Worm (Caenorhabditis elegans): Measurements from ENCODE around the gene C49C3.6.
A peak's percentile ranks its signal among the peaks of the same experiment; 100 is the strongest.
"Not testable (repeated sequence)": the region's sequence is repeated elsewhere in the genome, so short reads cannot be mapped to it uniquely, and the experiment has no call there.

The C49C3.6 gene

ce11 chrIV:17293679-17294078 lies 37.6 kb upstream of the C49C3.6 start:
- peak; percentile 18 for TF ChIP-seq unc-55 (GFP tag; optimal IDR thresholded peaks at IDR 0.05)
- no peak for TF ChIP-seq K02D7.2 (tag; optimal IDR thresholded peaks at IDR 0.05)

ce11 chrIV:17294489-17294888 lies 36.8 kb upstream of the C49C3.6 start, which contains the start of gene T28F3.5:
TSS of gene T28F3.5 (plus strand) at chrIV:17294789.
- no peak for TF ChIP-seq fax-1 (tag; optimal IDR thresholded peaks at IDR 0.05)
- TF ChIP-seq sdc-2 (tag; optimal IDR thresholded peaks at IDR 0.05), result no peak
- TF ChIP-seq ceh-22 (tag; optimal IDR thresholded peaks at IDR 0.05), result no peak
- no peak for TF ChIP-seq unc-86 (tag; optimal IDR thresholded peaks at IDR 0.05)
- TF ChIP-seq unc-55 (GFP tag; optimal IDR thresholded peaks at IDR 0.05), result no peak
- TF ChIP-seq sox-2 (GFP tag; IDR thresholded peaks at IDR 0.05), result no peak
- no peak for TF ChIP-seq C08G9.2 (tag; optimal IDR thresholded peaks at IDR 0.05)
- TF ChIP-seq ztf-16 (tag; optimal IDR thresholded peaks at IDR 0.05), result no peak
- TF ChIP-seq ttx-3 (tag; optimal IDR thresholded peaks at IDR 0.05), result no peak
- TF ChIP-seq unc-42 (tag; optimal IDR thresholded peaks at IDR 0.05), result no peak
- no peak for TF ChIP-seq ref-2 (tag; optimal IDR thresholded peaks at IDR 0.05)
- TF ChIP-seq fkh-6 (tag; optimal IDR thresholded peaks at IDR 0.05), result no peak
- TF ChIP-seq ceh-45 (GFP tag; IDR thresholded peaks at IDR 0.05), result no peak

- TF ChIP-seq nhr-11 (tag; optimal IDR thresholded peaks at IDR 0.05) (no peak), sox-2 (GFP tag; IDR thresholded peaks at IDR 0.05) (no peak), tbx-2 (tag; optimal IDR thresholded peaks at IDR 0.05) (no peak), fkh-10 (GFP tag; optimal IDR thresholded peaks at IDR 0.05) (no peak), sox-4 (tag; optimal IDR thresholded peaks at IDR 0.05) (no peak), hlh-15 (tag; optimal IDR thresholded peaks at IDR 0.05) (no peak), C38D4.7 (GFP tag; optimal IDR thresholded peaks at IDR 0.05) (no peak), ceh-22 (tag; optimal IDR thresholded peaks at IDR 0.05) (no peak), ceh-2 (tag; optimal IDR thresholded peaks at IDR 0.05) (no peak), pha-2 (tag; optimal IDR thresholded peaks at IDR 0.05) (no peak), gmeb-2 (tag; optimal IDR thresholded peaks at IDR 0.05) (no peak), dve-1 (tag; optimal IDR thresholded peaks at IDR 0.05) (no peak)
These were observed 29.4 kb upstream of the C49C3.6 start, which contains the start of gene ifta-2 for ce11 chrIV:17301933-17302332. TSS of gene ifta-2 (minus strand) at chrIV:17302033.

- TF ChIP-seq ceh-19 (GFP tag; optimal IDR thresholded peaks at IDR 0.05); ttx-3 (tag; optimal IDR thresholded peaks at IDR 0.05); ceh-9 (tag; optimal IDR thresholded peaks at IDR 0.05): not testable (repeated sequence)
These were observed 24.1 kb upstream of the C49C3.6 start, which contains the start of gene T28F3.8 for ce11 chrIV:17307223-17307622. TSS of gene T28F3.8 (minus strand) at chrIV:17307323.

ce11 chrIV:17308211-17308610 lies 23.1 kb upstream of the C49C3.6 start, which contains the start of gene T28F3.9:
TSS of gene T28F3.9 (plus strand) at chrIV:17308511.
- no peak for TF ChIP-seq K09A11.1 (tag; optimal IDR thresholded peaks at IDR 0.05; ENCODE audit: insufficient read depth)
- TF ChIP-seq F13H6.1 (tag; optimal IDR thresholded peaks at IDR 0.05), result no peak
- TF ChIP-seq ceh-48 (tag; optimal IDR thresholded peaks at IDR 0.05), result no peak
- no peak for TF ChIP-seq npax-4 (tag; optimal IDR thresholded peaks at IDR 0.05)
- TF ChIP-seq K02D7.2 (tag; optimal IDR thresholded peaks at IDR 0.05), result no peak
- TF ChIP-seq unc-55 (GFP tag; optimal IDR thresholded peaks at IDR 0.05), result no peak
- no peak for TF ChIP-seq mec-3 (tag; optimal IDR thresholded peaks at IDR 0.05; ENCODE audit: borderline replicate concordance)
- TF ChIP-seq sox-4 (tag; optimal IDR thresholded peaks at IDR 0.05), result no peak

ce11 chrIV:17311842-17312241 lies 19.5 kb upstream of the C49C3.6 start, which contains the start of gene snf-9:
TSS of gene snf-9 (plus strand) at chrIV:17312142.
- TF ChIP-seq elt-2 (tag; optimal IDR thresholded peaks at IDR 0.05) (no peak), ceh-18 (tag; optimal IDR thresholded peaks at IDR 0.05) (no peak), pha-2 (tag; optimal IDR thresholded peaks at IDR 0.05) (no peak), unc-55 (GFP tag; optimal IDR thresholded peaks at IDR 0.05) (no peak), pag-3 (tag; optimal IDR thresholded peaks at IDR 0.05; ENCODE audit: borderline replicate concordance) (no peak), dve-1 (tag; optimal IDR thresholded peaks at IDR 0.05) (no peak)

Measured in whole organism, late embryonic.